Fruit fly (Drosophila melanogaster): ENCODE results near the gene CapaR.

Gene CapaR

DNA sequence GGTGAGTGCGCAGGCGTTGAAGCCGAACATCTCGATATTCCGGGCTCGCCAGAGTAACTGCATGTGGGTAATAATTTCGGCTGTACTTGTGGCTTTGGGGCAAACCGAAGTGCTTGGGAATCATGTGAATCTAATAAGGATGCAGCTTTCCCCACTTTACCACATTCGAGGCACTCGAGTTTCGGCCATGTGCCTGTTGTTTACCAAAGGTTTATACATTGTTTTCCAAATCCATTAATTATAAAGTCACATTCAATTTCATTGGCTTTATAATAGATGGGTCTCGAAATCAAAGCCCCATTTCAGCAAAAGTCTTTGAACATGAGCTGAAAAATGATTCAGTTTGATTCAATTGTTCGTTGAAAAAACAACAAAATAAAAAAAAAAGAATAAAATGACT is 3.1 kb upstream of the CapaR start, which contains the start of gene CG7634:
Gene CG7634 (plus strand): TSS at position 301 of the 400 bp plus-strand sequence.
- TF ChIP-seq tai (GFP tag; optimal IDR thresholded peaks at IDR 0.05) (no peak), woc (GFP tag; optimal IDR thresholded peaks at IDR 0.05) (no peak), sv (GFP tag; optimal IDR thresholded peaks at IDR 0.05) (no peak), CG9705 (GFP tag; optimal IDR thresholded peaks at IDR 0.05) (no peak), Sp1 (GFP tag; optimal IDR thresholded peaks at IDR 0.05) (no peak), N (GFP tag; optimal IDR thresholded peaks at IDR 0.05) (no peak), dl (GFP tag; optimal IDR thresholded peaks at IDR 0.05; ENCODE audit: insufficient read depth in 1 of 2, partially characterized antibody in 2 of 2) (no peak), GATAd (GFP tag; optimal IDR thresholded peaks at IDR 0.05) (no peak), sage (GFP tag; optimal IDR thresholded peaks at IDR 0.05) (no peak), Vsx2 (GFP tag; optimal IDR thresholded peaks at IDR 0.05; ENCODE audit: partially characterized antibody) (no peak), Abd-B (GFP tag; optimal IDR thresholded peaks at IDR 0.05) (no peak), h (GFP tag; optimal IDR thresholded peaks at IDR 0.05) (no peak), Hnf4 (GFP tag; optimal IDR thresholded peaks at IDR 0.05) (no peak), Rel (GFP tag; optimal IDR thresholded peaks at IDR 0.05) (no peak), Rel (tag; optimal IDR thresholded peaks at IDR 0.05) (no peak), ey (GFP tag; optimal IDR thresholded peaks at IDR 0.05) (no peak)

dm6 chr3L:21558176-21558871 is 3.7 kb downstream of the CapaR start, which contains the start of gene CG7173:
TSS of gene CG7173 (minus strand) at chr3L:21558226.
- TF ChIP-seq OdsH (GFP tag; optimal IDR thresholded peaks at IDR 0.05) (no peak), Abd-B (GFP tag; optimal IDR thresholded peaks at IDR 0.05) (no peak), jim (GFP tag; optimal IDR thresholded peaks at IDR 0.05) (no peak), Sp1 (GFP tag; optimal IDR thresholded peaks at IDR 0.05) (no peak), Hr78 (GFP tag; optimal IDR thresholded peaks at IDR 0.05) (no peak), CrebA (GFP tag; optimal IDR thresholded peaks at IDR 0.05; ENCODE audit: borderline replicate concordance) (no peak), rgr (GFP tag; optimal IDR thresholded peaks at IDR 0.05) (no peak), psq (GFP tag; optimal IDR thresholded peaks at IDR 0.05) (no peak), ey (GFP tag; optimal IDR thresholded peaks at IDR 0.05) (no peak), usp (GFP tag; optimal IDR thresholded peaks at IDR 0.05) (no peak), CG32264 (GFP tag; optimal IDR thresholded peaks at IDR 0.05) (no peak), Vsx2 (GFP tag; optimal IDR thresholded peaks at IDR 0.05; ENCODE audit: partially characterized antibody) (no peak)

- TF ChIP-seq brk (GFP tag; optimal IDR thresholded peaks at IDR 0.05) (no peak), Hr78 (GFP tag; optimal IDR thresholded peaks at IDR 0.05) (no peak), Sp1 (GFP tag; optimal IDR thresholded peaks at IDR 0.05) (no peak), Mio (GFP tag; optimal IDR thresholded peaks at IDR 0.05) (no peak), rgr (GFP tag; optimal IDR thresholded peaks at IDR 0.05) (no peak), pan (optimal IDR thresholded peaks at IDR 0.05) (no peak), usp (GFP tag; optimal IDR thresholded peaks at IDR 0.05) (no peak), sv (GFP tag; optimal IDR thresholded peaks at IDR 0.05) (no peak), lola (GFP tag; optimal IDR thresholded peaks at IDR 0.05) (no peak), N (GFP tag; optimal IDR thresholded peaks at IDR 0.05) (no peak), jim (GFP tag; optimal IDR thresholded peaks at IDR 0.05) (no peak), tai (GFP tag; optimal IDR thresholded peaks at IDR 0.05) (no peak), GATAd (GFP tag; optimal IDR thresholded peaks at IDR 0.05) (no peak)
These were observed 7.2 kb downstream of the CapaR start, which contains the start of gene Wnk for dm6 chr3L:21554752-21555151. TSS of gene Wnk (minus strand) at chr3L:21554928.

DNA sequence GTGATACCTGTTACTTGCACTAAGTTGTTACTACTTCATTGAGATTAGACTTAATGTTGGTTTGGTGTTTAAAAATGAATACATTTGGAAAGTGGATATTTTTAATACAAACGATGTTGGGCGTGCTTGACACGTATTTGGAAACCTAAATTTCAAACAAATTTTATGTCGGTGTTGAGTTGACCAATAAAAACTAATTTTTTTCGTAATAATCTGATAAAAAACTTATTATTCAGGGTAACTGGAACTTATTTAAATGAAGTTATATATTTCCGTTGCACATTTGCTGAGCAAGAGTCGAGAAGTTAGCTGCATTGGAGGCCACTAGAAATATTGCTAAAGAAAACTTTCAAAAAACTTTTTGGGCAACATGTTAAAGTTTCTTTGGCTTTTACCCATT is 19.9 kb downstream of the CapaR start, which contains the start of gene CG33290:
Gene CG33290 (plus strand): TSS at position 301 of the 400 bp plus-strand sequence.
- TF ChIP-seq Dif (GFP tag; optimal IDR thresholded peaks at IDR 0.05; ENCODE audit: partially characterized antibody) (no peak), Myc (optimal IDR thresholded peaks at IDR 0.05) (no peak)
